Worm (Caenorhabditis elegans): ENCODE results near the gene eif-3.G.

- TF ChIP-seq nhr-28 (tag; optimal IDR thresholded peaks at IDR 0.05) (no peak), ham-2 (GFP tag; optimal IDR thresholded peaks at IDR 0.05) (no peak), elt-3 (tag; optimal IDR thresholded peaks at IDR 0.05) (no peak), bed-3 (GFP tag; optimal IDR thresholded peaks at IDR 0.05) (no peak), snpc-4 (tag; optimal IDR thresholded peaks at IDR 0.05) (no peak), ztf-11 (tag; optimal IDR thresholded peaks at IDR 0.05) (no peak), pha-4 (tag; optimal IDR thresholded peaks at IDR 0.05) (no peak), tbx-8 (GFP tag; optimal IDR thresholded peaks at IDR 0.05) (no peak)
Observed at ce11 chrII:8483124-8483792, 40.7 kb downstream of the eif-3.G start.

Measured in whole organism, mixed stage, embryonic.